Fruit fly (Drosophila melanogaster): ENCODE data around the gene Jasper.

Jasper gene

dm6 chr3R:30056592-30057135 is 4.3 kb downstream of the Jasper start, which contains the start of the genes CG7950 and Rpp14a (continued):
- TF ChIP-seq slbo (GFP tag; IDR thresholded peaks at IDR 0.05) (peak; percentile 91), CG9727 (GFP tag; optimal IDR thresholded peaks at IDR 0.05) (peak; percentile 71), cato (GFP tag; optimal IDR thresholded peaks at IDR 0.05; ENCODE audit: borderline replicate concordance) (peak; percentile 58), sim (GFP tag; IDR thresholded peaks at IDR 0.05) (no peak), phol (tag; optimal IDR thresholded peaks at IDR 0.05) (peak; percentile 83), hkb (optimal IDR thresholded peaks at IDR 0.05) (no peak), hkb (GFP tag; IDR thresholded peaks at IDR 0.05) (peak; percentile 83), gt (GFP tag; IDR thresholded peaks at IDR 0.05) (no peak), gem (tag; optimal IDR thresholded peaks at IDR 0.05) (peak; percentile 88), gsb-n (tag; optimal IDR thresholded peaks at IDR 0.05) (peak; percentile 42), Fer2 (tag; optimal IDR thresholded peaks at IDR 0.05) (peak; percentile 26), exex (tag; optimal IDR thresholded peaks at IDR 0.05) (peak; percentile 52), chn (GFP tag; optimal IDR thresholded peaks at IDR 0.05) (peak; percentile 85), Vsx1 (GFP tag; optimal IDR thresholded peaks at IDR 0.05) (no peak), CG1233 (GFP tag; optimal IDR thresholded peaks at IDR 0.05) (peak; percentile 63), CG13624 (GFP tag; optimal IDR thresholded peaks at IDR 0.05) (peak; percentile 73), Hr39 (optimal IDR thresholded peaks at IDR 0.05) (no peak), btn (GFP tag; optimal IDR thresholded peaks at IDR 0.05) (peak; percentile 61), onecut (GFP tag; IDR thresholded peaks at IDR 0.05) (peak; percentile 36; the same call in 1 of the 2 replicates), CG42726 (GFP tag; IDR thresholded peaks at IDR 0.05; ENCODE audit: partially characterized antibody) (no peak), ara (GFP tag; IDR thresholded peaks at IDR 0.05) (peak; percentile 79), CG10654 (GFP tag; optimal IDR thresholded peaks at IDR 0.05) (peak; percentile 67), CG16815 (GFP tag; optimal IDR thresholded peaks at IDR 0.05) (peak; percentile 44), CG11723 (GFP tag; optimal IDR thresholded peaks at IDR 0.05) (peak; percentile 46), croc (GFP tag; conservative IDR thresholded peaks at IDR 0.05) (no peak; the same call in 1 of the 3 replicates), schlank (tag; optimal IDR thresholded peaks at IDR 0.05) (peak; percentile 58), Taf1 (GFP tag; IDR thresholded peaks at IDR 0.05) (peak; percentile 73), fu2 (GFP tag; optimal IDR thresholded peaks at IDR 0.05) (peak; percentile 73), knrl (GFP tag; IDR thresholded peaks at IDR 0.05; ENCODE audit: partially characterized antibody) (no peak), CG32532 (GFP tag; IDR thresholded peaks at IDR 0.05) (peak; percentile 86), pb (GFP tag; optimal IDR thresholded peaks at IDR 0.05) (no peak), Chrac-16 (GFP tag; optimal IDR thresholded peaks at IDR 0.05) (peak; percentile 85), fru (optimal IDR thresholded peaks at IDR 0.05) (no peak), Mes4 (GFP tag; optimal IDR thresholded peaks at IDR 0.05) (peak; percentile 72), Ptx1 (GFP tag; IDR thresholded peaks at IDR 0.05) (peak; percentile 80), D19B (GFP tag; optimal IDR thresholded peaks at IDR 0.05) (peak; percentile 35), Camta (GFP tag; optimal IDR thresholded peaks at IDR 0.05) (peak; percentile 66), Hmr (GFP tag; optimal IDR thresholded peaks at IDR 0.05) (peak; percentile 79), CrebB (tag; optimal IDR thresholded peaks at IDR 0.05) (peak; percentile 83), slp2 (GFP tag; optimal IDR thresholded peaks at IDR 0.05) (peak; percentile 58), unpg (GFP tag; optimal IDR thresholded peaks at IDR 0.05) (peak; percentile 84), Ssrp (tag; optimal IDR thresholded peaks at IDR 0.05) (peak; percentile 74), Side (GFP tag; optimal IDR thresholded peaks at IDR 0.05) (peak; percentile 35), CG17186 (GFP tag; optimal IDR thresholded peaks at IDR 0.05) (peak; percentile 60), CG7271 (tag; optimal IDR thresholded peaks at IDR 0.05) (no peak), abd-A (tag; optimal IDR thresholded peaks at IDR 0.05) (peak; percentile 46), dimm (GFP tag; IDR thresholded peaks at IDR 0.05) (peak; percentile 29; the same call in 1 of the 2 replicates), PHDP (tag; optimal IDR thresholded peaks at IDR 0.05) (peak; percentile 85), h (optimal IDR thresholded peaks at IDR 0.05) (no peak), pum (GFP tag; optimal IDR thresholded peaks at IDR 0.05) (peak; percentile 73), Bdp1 (GFP tag; optimal IDR thresholded peaks at IDR 0.05) (peak; percentile 71), pzg (GFP tag; optimal IDR thresholded peaks at IDR 0.05) (peak; percentile 58)
